Worm (Caenorhabditis elegans): ENCODE measurements around the gene M03F8.6.

ce11 chrV:6003301-6003700, 48.7 kb upstream of the M03F8.6 start, which contains the start of gene fos-1:
- TF ChIP-seq pqm-1 (tag; optimal IDR thresholded peaks at IDR 0.05) (no peak), ztf-11 (tag; optimal IDR thresholded peaks at IDR 0.05) (no peak), R02D3.7 (tag; optimal IDR thresholded peaks at IDR 0.05) (no peak), dpl-1 (GFP tag; optimal IDR thresholded peaks at IDR 0.05) (no peak), aly-2 (tag; optimal IDR thresholded peaks at IDR 0.05) (no peak)
